Fruit fly (Drosophila melanogaster): ENCODE measurements around the gene Nepl6.

The Nepl6 gene

DNA sequence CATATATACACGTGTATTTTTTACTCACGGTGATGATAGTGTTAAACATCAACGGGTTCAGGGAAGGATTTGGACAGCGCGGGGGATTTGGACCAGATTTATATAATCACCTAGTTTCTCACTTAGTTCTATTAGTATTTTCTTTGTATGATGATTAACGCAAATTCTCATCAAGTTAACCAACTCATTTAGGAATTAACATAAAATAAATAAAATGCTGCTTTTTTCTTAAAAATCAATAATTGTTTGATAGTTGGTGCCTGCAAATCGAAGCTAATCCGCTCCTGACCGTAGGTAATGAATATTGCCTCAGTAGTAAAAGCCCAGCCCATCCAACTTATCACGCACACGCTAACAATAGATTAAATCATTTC lies 33.5 kb downstream of the Nepl6 start:
- TF ChIP-seq cato (GFP tag; optimal IDR thresholded peaks at IDR 0.05; ENCODE audit: borderline replicate concordance) (peak; percentile 32), CG12071 (GFP tag; optimal IDR thresholded peaks at IDR 0.05) (peak; percentile 72), tin (GFP tag; optimal IDR thresholded peaks at IDR 0.05) (peak; percentile 81), dati (GFP tag; IDR thresholded peaks at IDR 0.05) (0 out of 2 replicates have a peak, but pooled peaks have one; percentile 25), fd64A (GFP tag; optimal IDR thresholded peaks at IDR 0.05) (peak; percentile 3), CG10431 (GFP tag; optimal IDR thresholded peaks at IDR 0.05) (no peak), CG3847 (GFP tag; IDR thresholded peaks at IDR 0.05) (peak; percentile 92), z (GFP tag; IDR thresholded peaks at IDR 0.05) (no peak), CG3838 (GFP tag; optimal IDR thresholded peaks at IDR 0.05) (no peak), D19A (tag; optimal IDR thresholded peaks at IDR 0.05) (peak; percentile 75), CG2678 (tag; optimal IDR thresholded peaks at IDR 0.05) (peak; percentile 96), ase (GFP tag; IDR thresholded peaks at IDR 0.05) (peak; percentile 55; the same call in 2 of the 3 replicates), Rx (GFP tag; IDR thresholded peaks at IDR 0.05) (peak; percentile 82), CG13624 (GFP tag; optimal IDR thresholded peaks at IDR 0.05) (peak; percentile 86), CG6854 (GFP tag; optimal IDR thresholded peaks at IDR 0.05) (peak; percentile 72), Med (GFP tag) (peak; percentile 95), emc (GFP tag; optimal IDR thresholded peaks at IDR 0.05) (peak; percentile 47), fd96Cb (tag; optimal IDR thresholded peaks at IDR 0.05) (peak; percentile 87), Bdp1 (GFP tag; optimal IDR thresholded peaks at IDR 0.05) (peak; percentile 57), abd-A (tag; optimal IDR thresholded peaks at IDR 0.05) (no peak), gsb-n (tag; optimal IDR thresholded peaks at IDR 0.05) (peak; percentile 23), Sin3A (optimal IDR thresholded peaks at IDR 0.05) (no peak), CG12744 (GFP tag; optimal IDR thresholded peaks at IDR 0.05) (peak; percentile 44), caup (GFP tag; optimal IDR thresholded peaks at IDR 0.05; ENCODE audit: severe bottlenecking) (peak; percentile 84), esg (GFP tag; conservative IDR thresholded peaks at IDR 0.05) (peak; percentile 90), CG10366 (GFP tag; IDR thresholded peaks at IDR 0.05) (peak; percentile 81), sob (GFP tag; IDR thresholded peaks at IDR 0.05) (peak; percentile 92), slp2 (GFP tag; optimal IDR thresholded peaks at IDR 0.05) (peak; percentile 36), CrebB (tag; optimal IDR thresholded peaks at IDR 0.05) (peak; percentile 73), Hsf (GFP tag; optimal IDR thresholded peaks at IDR 0.05) (peak; percentile 80), zfh2 (GFP tag; optimal IDR thresholded peaks at IDR 0.05) (peak; percentile 90), CG12219 (GFP tag; optimal IDR thresholded peaks at IDR 0.05) (peak; percentile 68), CG15073 (GFP tag; optimal IDR thresholded peaks at IDR 0.05) (peak; percentile 15), CG11456 (GFP tag; IDR thresholded peaks at IDR 0.05) (peak; percentile 85), sima (GFP tag; optimal IDR thresholded peaks at IDR 0.05) (peak; percentile 45), HLH54F (GFP tag; optimal IDR thresholded peaks at IDR 0.05) (peak; percentile 81), salm (tag; optimal IDR thresholded peaks at IDR 0.05) (peak; percentile 42), hkb (optimal IDR thresholded peaks at IDR 0.05) (no peak), hkb (GFP tag; IDR thresholded peaks at IDR 0.05) (peak; percentile 71), toy (GFP tag; IDR thresholded peaks at IDR 0.05) (peak; percentile 82), Dip3 (GFP tag; optimal IDR thresholded peaks at IDR 0.05) (peak; percentile 85), ftz-f1 (GFP tag; optimal IDR thresholded peaks at IDR 0.05) (no peak), Rfx (GFP tag; IDR thresholded peaks at IDR 0.05) (peak; percentile 94), sc (optimal IDR thresholded peaks at IDR 0.05) (no peak), sc (GFP tag; optimal IDR thresholded peaks at IDR 0.05) (no peak), CG8944 (GFP tag; optimal IDR thresholded peaks at IDR 0.05) (peak; percentile 62), Dek (tag; optimal IDR thresholded peaks at IDR 0.05) (peak; percentile 93), Dp (GFP tag; optimal IDR thresholded peaks at IDR 0.05) (no peak), CG3407 (GFP tag; optimal IDR thresholded peaks at IDR 0.05) (peak; percentile 45), CG34376 (GFP tag; optimal IDR thresholded peaks at IDR 0.05) (peak; percentile 97), BtbVII (GFP tag; optimal IDR thresholded peaks at IDR 0.05) (peak; percentile 83), CG11085 (GFP tag; IDR thresholded peaks at IDR 0.05) (peak; percentile 76), bcd (GFP tag; optimal IDR thresholded peaks at IDR 0.05) (peak; percentile 84)

Measured in whole organism, embryonic.